Worm (Caenorhabditis elegans) whole organism, midembryonic: ENCODE results near the gene hum-8.

Source experiments
- T22C8.4 ChIP-seq: fragments of 200-800 bp; sonication (Bioruptor generic); IDR thresholded peaks from 2 replicates; pipeline ENCODE4 v1.3.6; 2022; ENCODE audit warnings: missing genetic modification characterization, missing compliant biosample characterization
- cog-1 ChIP-seq: sonication (generic microtip); optimal IDR thresholded peaks from 2 replicates; lab custom pipeline; 2016; ENCODE audit warnings: missing genetic modification characterization, missing compliant biosample characterization
- flt-1 ChIP-seq: fragments of 200-800 bp; sonication (Bioruptor generic); IDR thresholded peaks from 2 replicates; pipeline ENCODE4 v1.3.6; 2022; ENCODE audit warnings: missing genetic modification characterization, missing compliant biosample characterization
- klf-2 ChIP-seq: fragments of 200-800 bp; sonication (Bioruptor generic); conservative IDR thresholded peaks from 2 replicates; pipeline ENCODE4 v1.3.6; 2022; ENCODE audit warnings: missing genetic modification reagents, missing genetic modification characterization, missing compliant biosample characterization
- med-1 ChIP-seq: sonication (generic microtip); optimal IDR thresholded peaks from 2 replicates; lab custom pipeline; 2017; ENCODE audit warnings: missing genetic modification characterization, mild to moderate bottlenecking, missing compliant biosample characterization, antibody characterized with exemption, missing genetic modification reagents; ENCODE audit not compliant: insufficient read depth
- ref-1 ChIP-seq: fragments of 200-800 bp; sonication (Bioruptor generic); conservative IDR thresholded peaks from 2 replicates; pipeline ENCODE4 v1.3.6; 2022; ENCODE audit warnings: missing genetic modification reagents, missing genetic modification characterization, missing compliant biosample characterization
- ztf-23 ChIP-seq: fragments of 200-800 bp; sonication (Bioruptor generic); IDR thresholded peaks from 2 replicates; pipeline ENCODE4 v1.3.6; 2022; ENCODE audit warnings: missing genetic modification reagents, missing genetic modification characterization, missing compliant biosample characterization
- ztf-29 ChIP-seq: fragments of 200-800 bp; sonication (Bioruptor generic); IDR thresholded peaks from 2 replicates; pipeline ENCODE4 v1.3.6; 2022; ENCODE audit warnings: missing genetic modification reagents, missing genetic modification characterization, missing compliant biosample characterization

DNA sequence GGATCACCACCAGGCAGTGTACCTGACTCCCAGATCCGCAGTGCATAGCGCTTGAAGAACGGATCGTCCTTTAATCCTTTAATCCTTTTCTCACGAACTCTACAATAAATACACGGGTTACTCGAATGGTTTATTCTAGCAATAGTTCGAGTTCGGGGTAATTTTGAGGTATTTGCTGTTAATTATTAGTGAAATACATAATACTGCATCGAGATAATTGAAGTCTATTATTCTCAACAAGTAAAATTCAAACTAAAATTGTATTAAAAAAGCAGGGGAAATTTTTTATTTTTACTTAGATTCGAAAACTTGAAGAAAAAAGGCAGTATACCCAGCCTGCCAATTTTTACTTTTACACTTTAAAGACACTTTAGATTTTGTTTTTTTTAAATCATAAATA lies 30.4 kb downstream of the hum-8 start, which contains the start of gene kgb-1:
- TF ChIP-seq cog-1 (tag; lab: Kevin White, UChicago): no peak
- no peak for TF ChIP-seq klf-2 (GFP tag; lab: Robert Waterston, UW)
- no peak for TF ChIP-seq flt-1 (GFP tag; lab: Robert Waterston, UW)
- TF ChIP-seq ztf-23 (GFP tag; lab: Robert Waterston, UW): no peak
- no peak for TF ChIP-seq T22C8.4 (GFP tag; lab: Robert Waterston, UW)
- no peak for TF ChIP-seq ztf-29 (GFP tag; lab: Robert Waterston, UW)
- TF ChIP-seq ref-1 (GFP tag; lab: Robert Waterston, UW): no peak
- no peak for TF ChIP-seq med-1 (GFP tag; lab: Kevin White, UChicago)
